Fruit fly (Drosophila melanogaster) whole organism, embryonic: ENCODE measurements around the gene CG13096.
A peak's percentile ranks its signal among the peaks of the same experiment; 100 is the strongest.

Source experiments
- Antp ChIP-seq: fragments of 200-800 bp; sonication (Bioruptor generic); optimal IDR thresholded peaks from 3 replicates; lab custom pipeline; 2016; ENCODE audit warnings: missing biosample characterization, missing genetic modification characterization
- Asciz ChIP-seq: fragments of 200-800 bp; sonication (Bioruptor generic); optimal IDR thresholded peaks from 2 replicates; lab custom pipeline; 2017; ENCODE audit warnings: missing biosample characterization, mild to moderate bottlenecking, missing genetic modification characterization, missing genetic modification reagents
- BEAF-32 ChIP-seq: fragments of 200-800 bp; sonication (Bioruptor generic); optimal IDR thresholded peaks from 3 replicates; lab custom pipeline; 2017; ENCODE audit warnings: missing biosample characterization, missing genetic modification characterization, mild to moderate bottlenecking, moderate library complexity, missing genetic modification reagents
- CG10147 ChIP-seq: fragments of 200-800 bp; sonication (Bioruptor generic); optimal IDR thresholded peaks from 2 replicates; lab custom pipeline; 2019; ENCODE audit warnings: missing biosample characterization, mild to moderate bottlenecking, missing genetic modification characterization, moderate library complexity
- CG10654 ChIP-seq: fragments of 200-800 bp; sonication (Bioruptor generic); optimal IDR thresholded peaks from 2 replicates; lab custom pipeline; 2016; ENCODE audit warnings: missing biosample characterization, missing genetic modification characterization
- CG11247 ChIP-seq: fragments of 200-800 bp; sonication (Bioruptor generic); IDR thresholded peaks from 2 replicates; pipeline ENCODE4 v1.3.6; 2022; ENCODE audit warnings: missing biosample characterization, missing genetic modification characterization
- CG13287 ChIP-seq: fragments of 200-800 bp; sonication (Bioruptor generic); IDR thresholded peaks from 2 replicates; pipeline ENCODE4 v1.3.6; 2022; ENCODE audit warnings: missing biosample characterization, missing genetic modification characterization; ENCODE audit not compliant: partially characterized antibody
- CG13894 ChIP-seq: fragments of 200-800 bp; sonication (Bioruptor generic); optimal IDR thresholded peaks from 3 replicates; lab custom pipeline; 2018; ENCODE audit warnings: missing biosample characterization, mild to moderate bottlenecking, missing genetic modification characterization, moderate library complexity
- CG16779 ChIP-seq: fragments of 200-800 bp; sonication (Bioruptor generic); IDR thresholded peaks from 2 replicates; pipeline ENCODE4 v1.3.6; 2022; ENCODE audit warnings: missing biosample characterization, missing genetic modification characterization
- CG17186 ChIP-seq: fragments of 200-800 bp; sonication (Bioruptor generic); optimal IDR thresholded peaks from 3 replicates; lab custom pipeline; 2017; ENCODE audit warnings: missing biosample characterization, missing genetic modification reagents, missing genetic modification characterization
- CG17568 ChIP-seq: fragments of 200-800 bp; sonication (Bioruptor generic); optimal IDR thresholded peaks from 2 replicates; lab custom pipeline; 2018; ENCODE audit warnings: missing biosample characterization, mild to moderate bottlenecking, missing genetic modification characterization, moderate library complexity
- CG17612 ChIP-seq: fragments of 200-800 bp; sonication (Bioruptor generic); IDR thresholded peaks from 2 replicates; pipeline ENCODE4 v1.3.6; 2022; ENCODE audit warnings: missing biosample characterization, missing genetic modification characterization
- CG18599 ChIP-seq: fragments of 200-800 bp; sonication (Bioruptor generic); optimal IDR thresholded peaks from 3 replicates; lab custom pipeline; 2017; ENCODE audit warnings: missing biosample characterization, missing genetic modification characterization, mild to moderate bottlenecking, moderate library complexity, missing genetic modification reagents
- CG31388 ChIP-seq: fragments of 200-800 bp; sonication (Bioruptor generic); optimal IDR thresholded peaks from 2 replicates; lab custom pipeline; 2016; ENCODE audit warnings: missing biosample characterization, missing genetic modification characterization
- CG33557 ChIP-seq: fragments of 200-800 bp; sonication (Bioruptor generic); optimal IDR thresholded peaks from 2 replicates; lab custom pipeline; 2019; ENCODE audit warnings: missing biosample characterization, mild to moderate bottlenecking, missing genetic modification characterization, moderate library complexity
- CG34422 ChIP-seq: fragments of 200-800 bp; sonication (Bioruptor generic); IDR thresholded peaks from 3 replicates; pipeline ENCODE4 v1.3.6; 2022; ENCODE audit warnings: missing biosample characterization, missing genetic modification characterization
- CG3726 ChIP-seq: fragments of 200-800 bp; sonication (Bioruptor generic); IDR thresholded peaks from 3 replicates; pipeline ENCODE4, ENCODE4 v1.3.6; 2022; ENCODE audit warnings: missing biosample characterization, missing genetic modification characterization
- CG4328 ChIP-seq: fragments of 200-800 bp; sonication (Bioruptor generic); optimal IDR thresholded peaks from 3 replicates; lab custom pipeline; 2017; ENCODE audit warnings: missing biosample characterization, missing genetic modification reagents, missing genetic modification characterization
- CG8944 ChIP-seq: fragments of 200-800 bp; sonication (Bioruptor generic); optimal IDR thresholded peaks from 3 replicates; lab custom pipeline; 2016; ENCODE audit warnings: missing biosample characterization, missing genetic modification characterization
- CG9876 ChIP-seq: fragments of 200-800 bp; sonication (Bioruptor generic); optimal IDR thresholded peaks from 2 replicates; lab custom pipeline; 2016; ENCODE audit warnings: missing biosample characterization, missing genetic modification characterization
- Dad ChIP-seq: fragments of 200-800 bp; sonication (Bioruptor generic); optimal IDR thresholded peaks from 3 replicates; lab custom pipeline; 2016; ENCODE audit warnings: missing biosample characterization, missing genetic modification characterization
- Deaf1 ChIP-seq: fragments of 200-800 bp; optimal IDR thresholded peaks from 3 replicates; lab custom pipeline; 2019; ENCODE audit warnings: missing biosample characterization, mild to moderate bottlenecking, missing genetic modification characterization, moderate library complexity
- Doc2 ChIP-seq: fragments of 200-800 bp; sonication (Bioruptor generic); IDR thresholded peaks from 2 replicates; pipeline ENCODE4 v1.3.6; 2022; ENCODE audit warnings: missing biosample characterization, missing genetic modification characterization
- Fer1 ChIP-seq: fragments of 200-800 bp; sonication (Bioruptor generic); optimal IDR thresholded peaks from 2 replicates; lab custom pipeline; 2017; ENCODE audit warnings: missing biosample characterization, mild to moderate bottlenecking, missing genetic modification characterization
- Hand ChIP-seq: fragments of 200-800 bp; sonication (Bioruptor generic); optimal IDR thresholded peaks from 2 replicates; lab custom pipeline; 2017; ENCODE audit warnings: mild to moderate bottlenecking, missing biosample characterization, missing genetic modification reagents, missing genetic modification characterization
- HmgD ChIP-seq: fragments of 200-800 bp; sonication (Bioruptor generic); optimal IDR thresholded peaks from 3 replicates; lab custom pipeline; 2016; ENCODE audit warnings: missing biosample characterization, missing genetic modification characterization
- Lpt ChIP-seq: fragments of >200 bp; optimal IDR thresholded peaks from 2 replicates; lab custom pipeline; 2018; ENCODE audit warnings: missing biosample characterization, missing genetic modification characterization
- Nf-YC ChIP-seq: fragments of 200-800 bp; optimal IDR thresholded peaks from 3 replicates; lab custom pipeline; 2019; ENCODE audit warnings: missing biosample characterization, mild to moderate bottlenecking, missing genetic modification characterization, moderate library complexity
- Oaz ChIP-seq: fragments of 200-800 bp; sonication (Bioruptor generic); IDR thresholded peaks from 2 replicates; pipeline ENCODE4 v1.3.6; 2022; ENCODE audit warnings: missing biosample characterization, missing genetic modification characterization
- Ravus ChIP-seq: fragments of 200-800 bp; sonication (Bioruptor generic); IDR thresholded peaks from 2 replicates; pipeline ENCODE4 v1.3.6; 2022; ENCODE audit warnings: missing biosample characterization, missing genetic modification characterization
- Sox102F ChIP-seq: fragments of 200-800 bp; sonication (Bioruptor generic); optimal IDR thresholded peaks from 2 replicates; lab custom pipeline; 2018; ENCODE audit warnings: missing biosample characterization, mild to moderate bottlenecking, missing genetic modification characterization, moderate library complexity
- Usf ChIP-seq: fragments of 200-800 bp; sonication (Bioruptor generic); optimal IDR thresholded peaks from 2 replicates; lab custom pipeline; 2017; ENCODE audit warnings: missing genotype, missing biosample characterization, missing genetic modification characterization
- amos ChIP-seq: fragments of 200-800 bp; sonication (Bioruptor generic); IDR thresholded peaks from 2 replicates; pipeline ENCODE4 v1.3.6; 2022; ENCODE audit warnings: missing biosample characterization, missing genetic modification characterization; ENCODE audit not compliant: partially characterized antibody
- ash1 ChIP-seq: fragments of 200-800 bp; sonication (Bioruptor generic); optimal IDR thresholded peaks from 2 replicates; lab custom pipeline; 2018; ENCODE audit warnings: missing biosample characterization, mild to moderate bottlenecking, missing genetic modification characterization
- cas ChIP-seq: fragments of 200-800 bp; sonication (Bioruptor generic); IDR thresholded peaks from 2 replicates; pipeline ENCODE4 v1.3.6; 2022; ENCODE audit warnings: missing biosample characterization, missing genetic modification characterization
- ems ChIP-seq: fragments of 200-800 bp; sonication (Bioruptor generic); optimal IDR thresholded peaks from 3 replicates; lab custom pipeline; 2016; ENCODE audit warnings: missing biosample characterization, missing genetic modification characterization
- ftz-f1 ChIP-seq: fragments of 200-800 bp; sonication (Bioruptor generic); optimal IDR thresholded peaks from 2 replicates; lab custom pipeline; 2016; ENCODE audit warnings: missing biosample characterization, missing genetic modification characterization
- lola ChIP-seq, 3 experiments: fragments of >200 bp in 2 of 3; fragments of 200-800 bp in 1 of 3; sonication (Bioruptor generic) in 1 of 3; optimal IDR thresholded peaks; 2 replicates each; lab custom pipeline; 2017 to 2019; ENCODE audit warnings: missing biosample characterization in 3 of 3, missing genetic modification characterization in 3 of 3, mild to moderate bottlenecking in 1 of 3, moderate library complexity in 1 of 3
- lov ChIP-seq, 2 experiments: fragments of 200-800 bp in 1 of 2; fragments of >200 bp in 1 of 2; sonication (Bioruptor generic) in 1 of 2; IDR thresholded peaks in 1 of 2; optimal IDR thresholded peaks in 1 of 2; 2 replicates in 1 of 2; 3 replicates in 1 of 2; pipeline versions ENCODE4 v1.3.6 to Lab custom; 2017 to 2022; ENCODE audit warnings: missing biosample characterization in 1 of 2, missing genetic modification characterization in 1 of 2
- mirr ChIP-seq: fragments of 200-800 bp; sonication (Bioruptor generic); optimal IDR thresholded peaks from 3 replicates; lab custom pipeline; 2018; ENCODE audit warnings: missing biosample characterization, mild to moderate bottlenecking, missing genetic modification characterization
- pho ChIP-seq: fragments of 200-800 bp; sonication (Bioruptor generic); optimal IDR thresholded peaks from 2 replicates; lab custom pipeline; 2016; ENCODE audit warnings: missing biosample characterization, missing genetic modification characterization
- repo ChIP-seq: fragments of 200-800 bp; sonication (Bioruptor generic); optimal IDR thresholded peaks from 2 replicates; lab custom pipeline; 2016; ENCODE audit warnings: missing biosample characterization, missing genetic modification characterization
- sens ChIP-seq: fragments of 200-800 bp; sonication (Bioruptor generic); peaks from one replicate; lab custom pipeline; 2016; ENCODE audit warnings: missing biosample characterization, missing genetic modification characterization
- sima ChIP-seq: fragments of 200-800 bp; sonication (Bioruptor generic); optimal IDR thresholded peaks from 2 replicates; lab custom pipeline; 2016; ENCODE audit warnings: missing biosample characterization, missing genetic modification characterization
- slou ChIP-seq: fragments of 200-800 bp; sonication (Bioruptor generic); optimal IDR thresholded peaks from 3 replicates; lab custom pipeline; 2016; ENCODE audit warnings: missing biosample characterization, missing genetic modification characterization
- sug ChIP-seq: fragments of 200-800 bp; optimal IDR thresholded peaks from 2 replicates; lab custom pipeline; 2019; ENCODE audit warnings: missing biosample characterization, mild to moderate bottlenecking, missing genetic modification characterization, moderate library complexity
- ttk ChIP-seq: fragments of 200-800 bp; sonication (Bioruptor generic); IDR thresholded peaks from 2 replicates; pipeline ENCODE4 v2.1.2; 2022; ENCODE audit warnings: missing biosample characterization, missing genetic modification characterization
- tup ChIP-seq: fragments of 200-800 bp; sonication (Bioruptor generic); optimal IDR thresholded peaks from 2 replicates; lab custom pipeline; 2016; ENCODE audit warnings: missing biosample characterization, mild to moderate bottlenecking, missing genetic modification characterization, moderate library complexity
- twi ChIP-seq: fragments of 200-800 bp; optimal IDR thresholded peaks from 2 replicates; lab custom pipeline; 2019; ENCODE audit warnings: missing biosample characterization, mild to moderate bottlenecking, missing genetic modification characterization, moderate library complexity
- vnd ChIP-seq: fragments of 200-800 bp; sonication (Bioruptor generic); IDR thresholded peaks from 3 replicates; pipeline ENCODE4 v1.3.6; 2022; ENCODE audit warnings: missing biosample characterization, missing genetic modification characterization; ENCODE audit not compliant: partially characterized antibody
- zen ChIP-seq: fragments of 200-800 bp; sonication (Bioruptor generic); optimal IDR thresholded peaks from 3 replicates; lab custom pipeline; 2018; ENCODE audit warnings: missing biosample characterization, mild to moderate bottlenecking, missing genetic modification characterization, moderate library complexity

CG13096 gene

dm6 chr2L:8528318-8528717 lies 16.7 kb upstream of the CG13096 start, which contains the start of the genes lmgA and lmgB (continued):
- TF ChIP-seq Asciz (GFP tag; lab: Kevin White, UChicago) (no peak), Usf (no peak), slou (GFP tag; lab: Kevin White, UChicago) (peak; percentile 1), repo (no peak), CG16779 (0 out of 2 replicates have a peak, but pooled peaks have one; percentile 19), sima (GFP tag; lab: Kevin White, UChicago) (no peak), CG17186 (GFP tag; lab: Kevin White, UChicago) (no peak), CG11247 (GFP tag; lab: Robert Waterston, UW) (no peak), Antp (no peak), twi (tag; lab: Kevin White, UChicago) (peak; percentile 3), Nf-YC (no peak), Doc2 (GFP tag; lab: Robert Waterston, UW) (no peak), Oaz (GFP tag; lab: Robert Waterston, UW) (no peak), Ravus (GFP tag; lab: Robert Waterston, UW) (no peak), Deaf1 (tag; lab: Kevin White, UChicago) (no peak), Lpt (GFP tag; lab: Kevin White, UChicago) (no peak), cas (GFP tag; lab: Robert Waterston, UW) (peak; percentile 26; the same call in 1 of the 2 replicates), sug (no peak), pho (GFP tag; lab: Kevin White, UChicago) (no peak), mirr (GFP tag; lab: Kevin White, UChicago) (no peak), CG8944 (GFP tag; lab: Kevin White, UChicago) (no peak), ash1 (GFP tag; lab: Kevin White, UChicago) (no peak), ftz-f1 (GFP tag; lab: Kevin White, UChicago) (no peak), CG31388 (GFP tag; lab: Kevin White, UChicago) (no peak), CG13287 (GFP tag; lab: Robert Waterston, UW) (peak; percentile 89), CG17612 (GFP tag; lab: Robert Waterston, UW) (no peak), HmgD (GFP tag; lab: Kevin White, UChicago) (no peak), zen (tag; lab: Kevin White, UChicago) (peak; percentile 50), Dad (no peak), CG33557 (GFP tag; lab: Kevin White, UChicago) (no peak), ems (GFP tag; lab: Kevin White, UChicago) (no peak), CG13894 (tag; lab: Kevin White, UChicago) (no peak), CG9876 (no peak), Sox102F (GFP tag; lab: Kevin White, UChicago) (peak; percentile 36), CG4328 (no peak), sens (GFP tag; lab: Kevin White, UChicago) (peak; percentile 22), CG10654 (GFP tag; lab: Kevin White, UChicago) (peak; percentile 60), lov (optimal IDR thresholded peaks at IDR 0.05; lab: Kevin White, UChicago) (no peak), lov (GFP tag; IDR thresholded peaks at IDR 0.05; lab: Robert Waterston, UW) (no peak), tup (GFP tag; lab: Kevin White, UChicago) (peak; percentile 40), BEAF-32 (GFP tag; lab: Kevin White, UChicago) (peak; percentile 87), amos (peak; percentile 85; the same call in 1 of the 2 replicates), Fer1 (no peak), vnd (GFP tag; lab: Robert Waterston, UW) (peak; percentile 88), CG34422 (GFP tag; lab: Robert Waterston, UW) (no peak), CG3726 (GFP tag; lab: Robert Waterston, UW) (no peak), lola (GFP tag; optimal IDR thresholded peaks at IDR 0.05; lab: Kevin White, UChicago) (no peak), CG10147 (GFP tag; lab: Kevin White, UChicago) (peak; percentile 8), ttk (GFP tag; lab: Robert Waterston, UW) (no peak), CG17568 (GFP tag; lab: Kevin White, UChicago) (no peak), CG18599 (no peak), Hand (GFP tag; lab: Kevin White, UChicago) (no peak)
